Fruit fly (Drosophila melanogaster) whole organism, wandering third instar larva: ENCODE data around the gene CG13392.

Source experiments
- Abd-B ChIP-seq: fragments of >200 bp; optimal IDR thresholded peaks from 2 replicates; lab custom pipeline; 2017; ENCODE audit warnings: missing biosample characterization, missing genetic modification characterization
- CG32264 ChIP-seq: fragments of 200-800 bp; sonication (Bioruptor generic); optimal IDR thresholded peaks from 2 replicates; lab custom pipeline; 2016; ENCODE audit warnings: missing biosample characterization, missing genetic modification characterization
- CG9705 ChIP-seq: fragments of 200-800 bp; sonication (Bioruptor generic); optimal IDR thresholded peaks from 2 replicates; lab custom pipeline; 2018; ENCODE audit warnings: missing biosample characterization, mild to moderate bottlenecking, missing genetic modification characterization
- CrebA ChIP-seq: fragments of 200-800 bp; sonication (Bioruptor generic); optimal IDR thresholded peaks from 2 replicates; lab custom pipeline; 2016; ENCODE audit warnings: missing biosample characterization, mild to moderate bottlenecking, missing genetic modification characterization, borderline replicate concordance
- GATAd ChIP-seq: sonication (Bioruptor generic); optimal IDR thresholded peaks from 2 replicates; lab custom pipeline; 2016; ENCODE audit warnings: missing biosample characterization, missing genetic modification characterization
- HLH106 ChIP-seq: fragments of 200-800 bp; optimal IDR thresholded peaks from 3 replicates; lab custom pipeline; 2019; ENCODE audit warnings: missing biosample characterization, mild to moderate bottlenecking, missing genetic modification characterization, moderate library complexity
- Hnf4 ChIP-seq: fragments of 200-800 bp; sonication (Bioruptor generic); optimal IDR thresholded peaks from 2 replicates; lab custom pipeline; 2016; ENCODE audit warnings: missing biosample characterization, mild to moderate bottlenecking, missing genetic modification characterization
- Hr83 ChIP-seq: fragments of 200-300 bp; sonication (Bioruptor generic); optimal IDR thresholded peaks from 2 replicates; lab custom pipeline; 2016; ENCODE audit warnings: missing biosample characterization, mild to moderate bottlenecking, missing genetic modification characterization, moderate library complexity; ENCODE audit not compliant: poor library complexity, severe bottlenecking
- Jra ChIP-seq: sonication (Bioruptor generic); optimal IDR thresholded peaks from 2 replicates; lab custom pipeline; 2016; ENCODE audit warnings: missing biosample characterization, missing genetic modification characterization
- Mio ChIP-seq: sonication (Bioruptor generic); optimal IDR thresholded peaks from 2 replicates; lab custom pipeline; 2016; ENCODE audit warnings: missing biosample characterization, missing genetic modification characterization
- Myc ChIP-seq: fragments of >200 bp; optimal IDR thresholded peaks from 2 replicates; lab custom pipeline; 2017
- N ChIP-seq: fragments of >200 bp; optimal IDR thresholded peaks from 2 replicates; lab custom pipeline; 2018; ENCODE audit warnings: missing biosample characterization, missing external identifiers, missing genetic modification characterization
- OdsH ChIP-seq: fragments of 200-800 bp; sonication (Bioruptor generic); optimal IDR thresholded peaks from 2 replicates; lab custom pipeline; 2016; ENCODE audit warnings: missing biosample characterization, mild to moderate bottlenecking, missing genetic modification characterization
- Rel ChIP-seq, 2 experiments: fragments of 200-800 bp; sonication (Bioruptor generic) in 1 of 2; optimal IDR thresholded peaks; 2 replicates in 1 of 2; 3 replicates in 1 of 2; lab custom pipeline; 2016 to 2019; ENCODE audit warnings: mild to moderate bottlenecking in 2 of 2, missing biosample characterization in 2 of 2, missing genetic modification characterization in 2 of 2, moderate library complexity in 1 of 2
- Sp1 ChIP-seq: fragments of 200-800 bp; sonication (Bioruptor generic); optimal IDR thresholded peaks from 3 replicates; lab custom pipeline; 2019; ENCODE audit warnings: missing biosample characterization, mild to moderate bottlenecking, missing genetic modification characterization, moderate library complexity
- brk ChIP-seq: fragments of 200-800 bp; sonication (Bioruptor generic); optimal IDR thresholded peaks from 2 replicates; lab custom pipeline; 2016; ENCODE audit warnings: missing biosample characterization, mild to moderate bottlenecking, missing genetic modification characterization
- dsf ChIP-seq: sonication (Bioruptor generic); optimal IDR thresholded peaks from 2 replicates; lab custom pipeline; 2016; ENCODE audit warnings: missing biosample characterization, missing genetic modification characterization, borderline replicate concordance
- ey ChIP-seq: fragments of 200-800 bp; sonication (Bioruptor generic); optimal IDR thresholded peaks from 2 replicates; lab custom pipeline; 2016; ENCODE audit warnings: missing biosample characterization, missing genetic modification characterization
- foxo ChIP-seq, 2 experiments: fragments of 200-800 bp; sonication (Bioruptor generic); optimal IDR thresholded peaks; 2 replicates in 1 of 2; 3 replicates in 1 of 2; lab custom pipeline; 2016 to 2017; ENCODE audit warnings: missing biosample characterization in 2 of 2, missing genetic modification characterization in 2 of 2
- fru ChIP-seq: fragments of 200-800 bp; sonication (Bioruptor generic); optimal IDR thresholded peaks from 3 replicates; lab custom pipeline; 2016; ENCODE audit warnings: missing biosample characterization, mild to moderate bottlenecking, missing genetic modification characterization
- h ChIP-seq: fragments of 200-800 bp; sonication (Bioruptor generic); optimal IDR thresholded peaks from 3 replicates; lab custom pipeline; 2016; ENCODE audit warnings: missing biosample characterization, mild to moderate bottlenecking, missing genetic modification characterization
- jim ChIP-seq: fragments of 175-275, 200-325 bp; sonication (Bioruptor generic); optimal IDR thresholded peaks from 2 replicates; lab custom pipeline; 2016; ENCODE audit warnings: missing biosample characterization, mild to moderate bottlenecking, missing genetic modification characterization
- lola ChIP-seq: fragments of >200 bp; optimal IDR thresholded peaks from 2 replicates; lab custom pipeline; 2017; ENCODE audit warnings: missing biosample characterization, missing genetic modification characterization
- pan ChIP-seq: fragments of >200 bp; optimal IDR thresholded peaks from 2 replicates; lab custom pipeline; 2017
- psq ChIP-seq: fragments of 200-800 bp; sonication (Bioruptor generic); optimal IDR thresholded peaks from 3 replicates; lab custom pipeline; 2017; ENCODE audit warnings: missing biosample characterization, mild to moderate bottlenecking, missing genetic modification characterization, moderate library complexity
- rgr ChIP-seq: fragments of 200-800 bp; sonication (Bioruptor generic); optimal IDR thresholded peaks from 3 replicates; lab custom pipeline; 2016; ENCODE audit warnings: missing biosample characterization, mild to moderate bottlenecking, missing genetic modification characterization
- sage ChIP-seq: fragments of 200-800 bp; sonication (Bioruptor generic); optimal IDR thresholded peaks from 2 replicates; lab custom pipeline; 2016; ENCODE audit warnings: missing biosample characterization, mild to moderate bottlenecking, missing genetic modification characterization
- sv ChIP-seq: fragments of 200-800 bp; sonication (Bioruptor generic); optimal IDR thresholded peaks from 3 replicates; lab custom pipeline; 2016; ENCODE audit warnings: missing biosample characterization, missing genetic modification characterization
- woc ChIP-seq: sonication (Bioruptor generic); optimal IDR thresholded peaks from 2 replicates; lab custom pipeline; 2016; ENCODE audit warnings: missing biosample characterization, mild to moderate bottlenecking, missing genetic modification characterization

Gene CG13392

DNA sequence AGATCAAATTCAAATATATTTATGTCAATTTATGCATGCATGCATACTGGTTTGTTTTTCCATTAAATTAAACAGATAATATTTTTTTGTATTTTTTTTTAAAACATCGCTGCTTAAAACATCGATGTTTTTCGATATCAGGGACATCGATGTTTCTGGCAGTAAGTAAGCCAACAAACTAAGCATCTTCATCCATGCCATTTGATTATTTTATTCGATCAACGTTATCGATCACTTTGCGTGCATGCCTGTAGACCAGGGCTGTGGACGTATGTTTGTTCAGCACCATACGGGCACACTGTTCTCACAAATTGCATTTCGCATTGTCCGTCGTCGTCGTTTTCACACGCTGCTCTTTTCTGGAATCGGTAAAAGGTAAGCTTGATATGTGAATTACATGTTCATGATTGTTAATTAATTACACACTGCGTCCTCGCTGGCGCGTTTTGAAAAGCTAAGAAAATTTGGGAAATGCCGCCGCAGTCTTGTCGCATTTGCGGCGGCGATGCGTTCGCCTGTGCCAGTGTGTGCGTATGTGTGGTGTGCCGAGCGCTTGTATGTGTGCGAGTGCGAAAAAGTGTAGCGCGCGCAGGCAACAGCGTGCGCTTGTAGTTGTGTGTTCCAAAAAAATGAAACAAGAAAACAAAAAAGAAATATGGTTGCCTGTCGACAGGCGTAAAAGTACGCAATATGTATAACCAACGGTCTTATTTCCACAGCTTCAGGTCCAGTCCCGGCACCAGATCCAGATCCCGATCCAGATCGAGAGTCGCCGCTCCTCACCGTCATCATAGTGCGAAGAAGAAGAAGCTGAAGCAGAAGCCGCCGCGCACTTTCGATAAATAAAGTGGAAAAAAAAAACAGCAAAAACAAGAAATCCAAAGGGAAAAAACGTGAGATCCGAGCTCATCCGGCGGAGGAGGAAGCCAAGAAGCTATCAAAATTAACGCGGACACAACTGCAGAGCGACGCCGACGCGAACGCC lies 21.0 kb upstream of the CG13392 start, which contains the start of gene emb:
emb (plus strand) TSS at position 288 of the 985 bp plus-strand sequence.
- TF ChIP-seq fru, result peak; percentile 69
- TF ChIP-seq ey (GFP tag; lab: Kevin White, UChicago), result peak; percentile 20
- no peak for TF ChIP-seq pan
- TF ChIP-seq sage, result no peak
- TF ChIP-seq Sp1 (GFP tag; lab: Kevin White, UChicago), result peak; percentile 73
- TF ChIP-seq CG9705 (GFP tag; lab: Kevin White, UChicago), result peak; percentile 25
- TF ChIP-seq foxo (GFP tag; optimal IDR thresholded peaks at IDR 0.05; lab: Kevin White, UChicago), result peak in 1 of 2 experiments; percentile 60
- peak; percentile 61 for TF ChIP-seq rgr
- peak; percentile 54 for TF ChIP-seq woc (GFP tag; lab: Kevin White, UChicago)
- TF ChIP-seq Myc (lab: Kevin White, UChicago), result no peak
- TF ChIP-seq jim (GFP tag; lab: Kevin White, UChicago), result peak; percentile 46
- no peak for TF ChIP-seq Rel (GFP tag; optimal IDR thresholded peaks at IDR 0.05; lab: Kevin White, UChicago)
- peak; percentile 49 for TF ChIP-seq Rel (tag; optimal IDR thresholded peaks at IDR 0.05; lab: Kevin White, UChicago)
- no peak for TF ChIP-seq Hnf4
- peak; percentile 40 for TF ChIP-seq OdsH (GFP tag; lab: Kevin White, UChicago)
- TF ChIP-seq Hr83 (GFP tag; lab: Kevin White, UChicago), result peak; percentile 80
- TF ChIP-seq h (GFP tag; lab: Kevin White, UChicago), result peak; percentile 58
- TF ChIP-seq N (GFP tag; lab: Kevin White, UChicago), result peak; percentile 75
- peak; percentile 45 for TF ChIP-seq psq
- no peak for TF ChIP-seq GATAd (GFP tag; lab: Kevin White, UChicago)
- TF ChIP-seq CrebA (GFP tag; lab: Kevin White, UChicago), result no peak
- TF ChIP-seq dsf (GFP tag; lab: Kevin White, UChicago), result peak; percentile 6
- TF ChIP-seq CG32264, result no peak
- peak; percentile 11 for TF ChIP-seq HLH106 (tag; lab: Kevin White, UChicago)
- peak; percentile 40 for TF ChIP-seq Jra (GFP tag; lab: Kevin White, UChicago)
- no peak for TF ChIP-seq lola (GFP tag; lab: Kevin White, UChicago)
- TF ChIP-seq sv (GFP tag; lab: Kevin White, UChicago), result peak; percentile 7

DNA sequence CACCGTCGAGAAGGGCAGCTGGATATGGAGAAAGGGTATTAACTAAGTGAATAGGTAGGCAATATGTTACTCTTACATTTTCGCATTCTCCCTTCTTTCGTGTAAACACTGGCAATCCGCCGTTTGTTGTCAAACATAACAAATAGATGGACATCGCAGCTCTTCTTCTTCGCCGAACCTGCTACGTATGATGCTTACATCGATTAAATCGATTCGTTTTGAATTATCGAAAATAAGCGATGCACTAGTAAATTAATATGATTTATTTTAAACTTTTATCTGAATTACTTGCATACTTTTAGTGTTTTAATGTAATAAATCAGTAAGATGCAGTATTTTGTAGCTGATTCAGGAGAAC lies 20.3 kb upstream of the CG13392 start, which contains the start of gene fy:
fy (minus strand) TSS at position 353 of the 358 bp plus-strand sequence.
- TF ChIP-seq Abd-B, result no peak
- no peak for TF ChIP-seq Hnf4

DNA sequence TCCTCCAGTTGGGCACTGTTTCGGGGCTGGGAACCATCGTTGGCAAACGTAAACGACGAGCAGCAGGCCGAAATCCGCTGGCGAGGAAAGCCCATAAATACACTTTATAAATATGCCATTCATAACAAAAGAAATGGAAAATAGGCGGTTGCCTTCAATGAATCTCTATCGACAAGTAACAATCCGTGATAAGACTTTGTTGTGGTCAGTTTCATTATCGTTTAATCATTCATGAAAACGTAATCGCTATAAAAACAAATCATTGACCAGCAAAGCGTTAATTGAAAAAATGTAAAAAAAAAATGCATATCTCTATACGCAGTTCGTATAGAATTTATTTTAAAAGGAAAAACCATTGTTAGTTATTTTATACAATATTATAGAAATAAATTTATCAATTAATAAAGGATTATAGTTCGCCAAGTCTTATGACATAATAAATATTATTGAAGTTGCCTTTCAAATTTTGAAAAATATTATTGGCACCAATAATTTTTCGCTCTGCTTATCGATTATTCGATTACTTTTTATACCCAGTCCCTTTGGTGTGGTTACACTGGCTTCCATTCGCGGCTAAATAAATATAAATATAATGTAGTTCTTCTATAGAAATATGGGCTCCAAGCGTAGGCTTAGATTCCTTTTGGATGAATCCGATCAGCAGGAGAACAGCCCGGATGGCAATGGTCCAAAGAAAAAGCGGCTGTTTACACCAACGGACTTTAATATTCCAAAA lies 17.4 kb upstream of the CG13392 start, which contains the start of gene CG31898:
CG31898 (plus strand) TSS at position 559 of the 736 bp plus-strand sequence.
- peak; percentile 26 for TF ChIP-seq sage
- no peak for TF ChIP-seq Rel (GFP tag; optimal IDR thresholded peaks at IDR 0.05; lab: Kevin White, UChicago)
- no peak for TF ChIP-seq Rel (tag; optimal IDR thresholded peaks at IDR 0.05; lab: Kevin White, UChicago)

DNA sequence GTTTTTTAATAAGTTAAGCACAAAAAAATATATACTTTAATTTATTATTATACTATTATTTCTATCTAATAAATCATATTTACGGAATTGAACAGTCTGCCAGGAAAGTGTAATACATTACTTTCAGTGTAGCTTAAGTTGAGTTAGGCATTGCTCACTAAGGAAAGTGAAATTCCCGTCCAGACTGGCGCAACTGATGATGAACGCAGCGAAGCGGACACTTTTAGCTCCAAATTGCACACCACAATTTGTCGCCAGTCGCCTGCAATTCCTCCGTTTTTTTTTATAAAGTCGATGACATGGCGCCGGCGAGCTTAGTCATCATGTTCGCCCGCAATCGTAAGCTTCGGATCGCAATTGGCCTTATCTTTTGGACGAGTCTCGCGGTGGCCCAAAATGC lies 16.1 kb upstream of the CG13392 start, which contains the start of gene CG13386:
CG13386 (plus strand) TSS at position 301 of the 400 bp plus-strand sequence.
- TF ChIP-seq pan, result no peak
- no peak for TF ChIP-seq Mio (GFP tag; lab: Kevin White, UChicago)
- TF ChIP-seq dsf (GFP tag; lab: Kevin White, UChicago), result no peak
- TF ChIP-seq foxo (GFP tag; optimal IDR thresholded peaks at IDR 0.05; lab: Kevin White, UChicago), result no peak
- TF ChIP-seq Myc (lab: Kevin White, UChicago), result no peak
- no peak for TF ChIP-seq psq
- TF ChIP-seq brk (GFP tag; lab: Kevin White, UChicago), result no peak
- TF ChIP-seq CG32264, result no peak
- no peak for TF ChIP-seq CG9705 (GFP tag; lab: Kevin White, UChicago)
- TF ChIP-seq CrebA (GFP tag; lab: Kevin White, UChicago), result no peak
- TF ChIP-seq Sp1 (GFP tag; lab: Kevin White, UChicago), result no peak
- no peak for TF ChIP-seq HLH106 (tag; lab: Kevin White, UChicago)
